Fruit fly (Drosophila melanogaster): ENCODE data around the gene CG10958.

CG10958 gene

dm6 chrX:8092893-8093721, 39.0 kb upstream of the CG10958 start (continued):
- TF ChIP-seq CG6765 (GFP tag; optimal IDR thresholded peaks at IDR 0.05) (peak; percentile 58), ewg (GFP tag; optimal IDR thresholded peaks at IDR 0.05) (no peak), Meics (GFP tag; optimal IDR thresholded peaks at IDR 0.05) (peak; percentile 14), CG4360 (GFP tag; IDR thresholded peaks at IDR 0.05) (peak; percentile 93), kni (GFP tag; optimal IDR thresholded peaks at IDR 0.05) (peak; percentile 21), fd3F (GFP tag; optimal IDR thresholded peaks at IDR 0.05) (no peak), crol (GFP tag; IDR thresholded peaks at IDR 0.05) (peak; percentile 45), Ets65A (GFP tag) (peak; percentile 59), Atf6 (GFP tag; IDR thresholded peaks at IDR 0.05) (0 out of 2 replicates have a peak, but pooled peaks have one; percentile 23), CG7839 (tag; optimal IDR thresholded peaks at IDR 0.05) (no peak), Mrtf (GFP tag; IDR thresholded peaks at IDR 0.05) (no peak)

dm6 chrX:8093722-8094177, 38.3 kb upstream of the CG10958 start, which contains the start of gene UbcE2H:
Gene UbcE2H, minus strand, starts transcription at chrX:8094064.
- TF ChIP-seq ara (GFP tag; IDR thresholded peaks at IDR 0.05) (no peak), gcm2 (GFP tag; optimal IDR thresholded peaks at IDR 0.05) (no peak), Opbp (GFP tag; IDR thresholded peaks at IDR 0.05; ENCODE audit: partially characterized antibody) (peak; percentile 16; the same call in 1 of the 3 replicates), ro (GFP tag; IDR thresholded peaks at IDR 0.05) (no peak), BtbVII (GFP tag; optimal IDR thresholded peaks at IDR 0.05) (peak; percentile 6), CG3065 (GFP tag; optimal IDR thresholded peaks at IDR 0.05) (no peak), mirr (GFP tag; optimal IDR thresholded peaks at IDR 0.05) (no peak), CG34224 (GFP tag; IDR thresholded peaks at IDR 0.05; ENCODE audit: partially characterized antibody) (no peak), eve (GFP tag; optimal IDR thresholded peaks at IDR 0.05) (peak in 1 of 2 experiments; percentile 19), CG7556 (GFP tag; optimal IDR thresholded peaks at IDR 0.05) (no peak), hbn (GFP tag; IDR thresholded peaks at IDR 0.05; ENCODE audit: partially characterized antibody) (no peak), Six4 (GFP tag; optimal IDR thresholded peaks at IDR 0.05) (no peak), corto (GFP tag; optimal IDR thresholded peaks at IDR 0.05) (no peak), insv (GFP tag; optimal IDR thresholded peaks at IDR 0.05) (peak in 1 of 2 experiments; percentile 7), Scr (GFP tag; IDR thresholded peaks at IDR 0.05; ENCODE audit: partially characterized antibody) (no peak), Dref (GFP tag; IDR thresholded peaks at IDR 0.05) (peak; percentile 46; the same call in 1 of the 2 replicates), CG15514 (GFP tag; optimal IDR thresholded peaks at IDR 0.05) (peak; percentile 91), CG30403 (GFP tag; optimal IDR thresholded peaks at IDR 0.05) (no peak), CG17829 (tag; optimal IDR thresholded peaks at IDR 0.05) (peak; percentile 5), CG11723 (GFP tag; optimal IDR thresholded peaks at IDR 0.05) (no peak), CG12769 (tag; optimal IDR thresholded peaks at IDR 0.05) (no peak), MESR4 (GFP tag; optimal IDR thresholded peaks at IDR 0.05) (peak; percentile 63), Nf-YB (GFP tag; optimal IDR thresholded peaks at IDR 0.05) (no peak), phol (tag; optimal IDR thresholded peaks at IDR 0.05) (peak; percentile 33), CG10267 (tag; optimal IDR thresholded peaks at IDR 0.05) (peak; percentile 29), knrl (GFP tag; IDR thresholded peaks at IDR 0.05; ENCODE audit: partially characterized antibody) (peak; percentile 19; the same call in 1 of the 3 replicates), CG8924 (tag; optimal IDR thresholded peaks at IDR 0.05) (peak; percentile 6), CG10366 (GFP tag; IDR thresholded peaks at IDR 0.05) (no peak), Lhr (GFP tag; optimal IDR thresholded peaks at IDR 0.05) (peak; percentile 72), hth (optimal IDR thresholded peaks at IDR 0.05) (no peak), Hmr (GFP tag; optimal IDR thresholded peaks at IDR 0.05) (peak; percentile 19), CG4617 (GFP tag; optimal IDR thresholded peaks at IDR 0.05; ENCODE audit: borderline replicate concordance) (peak; percentile 59), CG8359 (GFP tag; optimal IDR thresholded peaks at IDR 0.05; ENCODE audit: borderline replicate concordance) (no peak), Dad (GFP tag; optimal IDR thresholded peaks at IDR 0.05) (no peak), fd96Cb (tag; optimal IDR thresholded peaks at IDR 0.05) (no peak), stwl (tag; optimal IDR thresholded peaks at IDR 0.05) (peak; percentile 60)

All from whole organism, embryonic.